Fruit fly (Drosophila melanogaster) whole organism, embryonic: ENCODE measurements around the gene mthl9.

Experiments used
- Atf-2 ChIP-seq: fragments of 200-800 bp; sonication (Bioruptor generic); optimal IDR thresholded peaks from 2 replicates; lab custom pipeline; 2016; ENCODE audit warnings: missing biosample characterization, missing genetic modification characterization
- CG15073 ChIP-seq: fragments of 200-800 bp; sonication (Bioruptor generic); optimal IDR thresholded peaks from 2 replicates; lab custom pipeline; 2016; ENCODE audit warnings: missing biosample characterization, missing genetic modification characterization
- CG18599 ChIP-seq: fragments of 200-800 bp; sonication (Bioruptor generic); optimal IDR thresholded peaks from 3 replicates; lab custom pipeline; 2017; ENCODE audit warnings: missing biosample characterization, missing genetic modification characterization, mild to moderate bottlenecking, moderate library complexity, missing genetic modification reagents
- CG30020 ChIP-seq: fragments of 200-800 bp; optimal IDR thresholded peaks from 2 replicates; lab custom pipeline; 2019; ENCODE audit warnings: missing biosample characterization, mild to moderate bottlenecking, missing genetic modification characterization, moderate library complexity
- CG32767 ChIP-seq: fragments of 200-800 bp; sonication (Bioruptor generic); IDR thresholded peaks from 2 replicates; pipeline ENCODE4 v1.3.6; 2022; ENCODE audit warnings: missing biosample characterization, missing genetic modification characterization
- CG4820 ChIP-seq: fragments of 200-800 bp; sonication (Bioruptor generic); optimal IDR thresholded peaks from 3 replicates; lab custom pipeline; 2016; ENCODE audit warnings: missing biosample characterization, missing genetic modification characterization
- CG5180 ChIP-seq: fragments of 200-800 bp; sonication (Bioruptor generic); optimal IDR thresholded peaks from 3 replicates; lab custom pipeline; 2017; ENCODE audit warnings: missing biosample characterization, missing genetic modification characterization, mild to moderate bottlenecking, moderate library complexity, missing genetic modification reagents
- CG6689 ChIP-seq: fragments of 200-800 bp; sonication (Bioruptor generic); IDR thresholded peaks from 2 replicates; pipeline ENCODE4 v1.3.6; 2022; ENCODE audit warnings: missing biosample characterization, missing genetic modification characterization
- D19A ChIP-seq: fragments of 200-800 bp; optimal IDR thresholded peaks from 3 replicates; lab custom pipeline; 2019; ENCODE audit warnings: missing biosample characterization, mild to moderate bottlenecking, missing genetic modification characterization, moderate library complexity
- Deaf1 ChIP-seq: fragments of 200-800 bp; optimal IDR thresholded peaks from 3 replicates; lab custom pipeline; 2019; ENCODE audit warnings: missing biosample characterization, mild to moderate bottlenecking, missing genetic modification characterization, moderate library complexity
- Doc3 ChIP-seq: fragments of 200-800 bp; sonication (Bioruptor generic); IDR thresholded peaks from 3 replicates; pipeline ENCODE4 v1.3.6; 2022; ENCODE audit warnings: missing biosample characterization, missing genetic modification characterization; ENCODE audit not compliant: partially characterized antibody
- Drgx ChIP-seq: fragments of 200-800 bp; sonication (Bioruptor generic); IDR thresholded peaks from 2 replicates; pipeline ENCODE4 v1.3.6; 2022; ENCODE audit warnings: missing biosample characterization, missing genetic modification characterization
- Kr ChIP-seq: fragments of 200-800 bp; sonication (Bioruptor generic); optimal IDR thresholded peaks from 2 replicates; lab custom pipeline; 2017; ENCODE audit warnings: missing biosample characterization, mild to moderate bottlenecking, missing genetic modification characterization
- MESR4 ChIP-seq: fragments of 200-800 bp; sonication (Bioruptor generic); optimal IDR thresholded peaks from 2 replicates; lab custom pipeline; 2018; ENCODE audit warnings: missing biosample characterization, mild to moderate bottlenecking, missing genetic modification characterization, moderate library complexity
- Med ChIP-seq: fragments of 200-800 bp; sonication (Bioruptor generic); peaks from one replicate; lab custom pipeline; 2016; ENCODE audit warnings: missing biosample characterization, missing genetic modification characterization, mild to moderate bottlenecking, inconsistent platforms, moderate library complexity
- Rfx ChIP-seq: fragments of 200-800 bp; sonication (Bioruptor generic); IDR thresholded peaks from 2 replicates; pipeline ENCODE4 v1.3.6; 2022; ENCODE audit warnings: missing biosample characterization, missing genetic modification characterization
- caup ChIP-seq: fragments of 200-800 bp; sonication (Bioruptor generic); optimal IDR thresholded peaks from 3 replicates; lab custom pipeline; 2017; ENCODE audit warnings: missing biosample characterization, mild to moderate bottlenecking, missing genetic modification characterization, moderate library complexity; ENCODE audit not compliant: severe bottlenecking
- chinmo ChIP-seq: fragments of 200-800 bp; sonication (Bioruptor generic); IDR thresholded peaks from 4 replicates; pipeline ENCODE4 v1.3.6; 2022; ENCODE audit warnings: missing biosample characterization, missing genetic modification characterization; ENCODE audit not compliant: partially characterized antibody
- ems ChIP-seq: fragments of 200-800 bp; sonication (Bioruptor generic); optimal IDR thresholded peaks from 3 replicates; lab custom pipeline; 2016; ENCODE audit warnings: missing biosample characterization, missing genetic modification characterization
- ftz-f1 ChIP-seq: fragments of 200-800 bp; sonication (Bioruptor generic); optimal IDR thresholded peaks from 2 replicates; lab custom pipeline; 2016; ENCODE audit warnings: missing biosample characterization, missing genetic modification characterization
- gro ChIP-seq: fragments of 200-800 bp; sonication (Bioruptor generic); optimal IDR thresholded peaks from 2 replicates; lab custom pipeline; 2016; ENCODE audit warnings: missing biosample characterization, missing genetic modification characterization
- hb ChIP-seq: fragments of 200-800 bp; sonication (Bioruptor generic); IDR thresholded peaks from 3 replicates; pipeline ENCODE4 v1.3.6; 2022; ENCODE audit warnings: missing biosample characterization, missing genetic modification characterization; ENCODE audit not compliant: partially characterized antibody
- jigr1 ChIP-seq: fragments of 200-800 bp; sonication (Bioruptor generic); IDR thresholded peaks from 3 replicates; pipeline ENCODE4 v1.3.6; 2022; ENCODE audit warnings: missing biosample characterization, missing genetic modification characterization
- kah ChIP-seq: fragments of 200-800 bp; sonication (Bioruptor generic); optimal IDR thresholded peaks from 2 replicates; lab custom pipeline; 2018; ENCODE audit warnings: missing biosample characterization, mild to moderate bottlenecking, missing genetic modification characterization
- nom ChIP-seq: fragments of 200-800 bp; sonication (Bioruptor generic); optimal IDR thresholded peaks from 2 replicates; lab custom pipeline; 2017; ENCODE audit warnings: missing biosample characterization, missing genetic modification characterization, mild to moderate bottlenecking, moderate library complexity, missing genetic modification reagents
- prd ChIP-seq, 3 experiments: fragments of >200 bp in 2 of 3; fragments of 200-800 bp in 1 of 3; sonication (Bioruptor generic) in 1 of 3; optimal IDR thresholded peaks in 2 of 3; IDR thresholded peaks in 1 of 3; 2 replicates in 2 of 3; 3 replicates in 1 of 3; pipeline versions ENCODE4 v1.3.6 to Lab custom; 2017 to 2022; ENCODE audit warnings: missing biosample characterization in 1 of 3, missing genetic modification characterization in 1 of 3
- pros ChIP-seq: fragments of 200-800 bp; sonication (Bioruptor generic); optimal IDR thresholded peaks from 3 replicates; lab custom pipeline; 2019; ENCODE audit warnings: missing biosample characterization, mild to moderate bottlenecking, missing genetic modification characterization, moderate library complexity
- sna ChIP-seq: fragments of 200-800 bp; sonication (Bioruptor generic); IDR thresholded peaks from 2 replicates; pipeline ENCODE4 v1.3.6; 2022; ENCODE audit warnings: missing biosample characterization, missing genetic modification characterization; ENCODE audit not compliant: partially characterized antibody
- so ChIP-seq: fragments of 200-800 bp; sonication (Bioruptor generic); IDR thresholded peaks from 3 replicates; pipeline ENCODE4 v1.3.6; 2022; ENCODE audit warnings: missing biosample characterization, missing genetic modification characterization
- sug ChIP-seq: fragments of 200-800 bp; optimal IDR thresholded peaks from 2 replicates; lab custom pipeline; 2019; ENCODE audit warnings: missing biosample characterization, mild to moderate bottlenecking, missing genetic modification characterization, moderate library complexity
- z ChIP-seq: fragments of 200-800 bp; sonication (Bioruptor generic); IDR thresholded peaks from 3 replicates; pipeline ENCODE4 v1.3.6; 2022; ENCODE audit warnings: missing biosample characterization, missing genetic modification characterization

The mthl9 gene

dm6 chr3L:282276-282675 lies 49.8 kb downstream of the mthl9 start (continued):
- TF ChIP-seq CG5180 (GFP tag; lab: Kevin White, UChicago) (peak; percentile 99), jigr1 (no peak), CG15073 (no peak), gro (GFP tag; lab: Kevin White, UChicago) (no peak), CG4820 (no peak), CG30020 (tag; lab: Kevin White, UChicago) (no peak), Drgx (GFP tag; lab: Robert Waterston, UW) (peak; percentile 19; the same call in 1 of the 2 replicates), kah (GFP tag; lab: Kevin White, UChicago) (peak; percentile 58), prd (optimal IDR thresholded peaks at IDR 0.05; lab: Kevin White, UChicago) (no peak), prd (GFP tag; IDR thresholded peaks at IDR 0.05; lab: Robert Waterston, UW) (no peak), Med (GFP tag; lab: Kevin White, UChicago) (peak; percentile 72), Rfx (GFP tag; lab: Robert Waterston, UW) (0 out of 2 replicates have a peak, but pooled peaks have one; percentile 24), ftz-f1 (GFP tag; lab: Kevin White, UChicago) (peak; percentile 56), CG18599 (GFP tag; lab: Kevin White, UChicago) (peak; percentile 40), CG32767 (GFP tag; lab: Robert Waterston, UW) (no peak), chinmo (GFP tag; lab: Robert Waterston, UW) (0 out of 4 replicates have a peak, but pooled peaks have one; percentile 51), sug (tag; lab: Kevin White, UChicago) (peak; percentile 74), so (GFP tag; lab: Robert Waterston, UW) (no peak), sna (peak; percentile 40), MESR4 (GFP tag; lab: Kevin White, UChicago) (no peak), Doc3 (GFP tag; lab: Robert Waterston, UW) (no peak), CG6689 (GFP tag; lab: Robert Waterston, UW) (no peak), nom (GFP tag; lab: Kevin White, UChicago) (peak; percentile 20), Deaf1 (tag; lab: Kevin White, UChicago) (peak; percentile 88), Atf-2 (no peak), z (GFP tag; lab: Robert Waterston, UW) (peak; percentile 44; the same call in 1 of the 3 replicates), pros (no peak), hb (GFP tag; lab: Robert Waterston, UW) (no peak), ems (no peak), caup (GFP tag; lab: Kevin White, UChicago) (no peak), D19A (no peak), Kr (GFP tag; lab: Kevin White, UChicago) (no peak)
